Fruit fly (Drosophila melanogaster) whole organism, embryonic: ENCODE results near the gene CG6951.

Experiments
- CG10147 ChIP-seq: fragments of 200-800 bp; sonication (Bioruptor generic); optimal IDR thresholded peaks from 2 replicates; lab custom pipeline; 2019; ENCODE audit warnings: missing biosample characterization, mild to moderate bottlenecking, missing genetic modification characterization, moderate library complexity
- CG10274 ChIP-seq: fragments of 200-800 bp; sonication (Bioruptor generic); optimal IDR thresholded peaks from 3 replicates; lab custom pipeline; 2017; ENCODE audit warnings: missing biosample characterization, mild to moderate bottlenecking, missing genetic modification characterization
- CG13894 ChIP-seq: fragments of 200-800 bp; sonication (Bioruptor generic); optimal IDR thresholded peaks from 3 replicates; lab custom pipeline; 2018; ENCODE audit warnings: missing biosample characterization, mild to moderate bottlenecking, missing genetic modification characterization, moderate library complexity
- CG14050 ChIP-seq: fragments of 200-800 bp; sonication (Bioruptor generic); IDR thresholded peaks from 3 replicates; pipeline ENCODE4 v1.3.6; 2022; ENCODE audit warnings: missing biosample characterization, missing genetic modification characterization
- CG17328 ChIP-seq: fragments of 200-800 bp; sonication (Bioruptor generic); IDR thresholded peaks from 2 replicates; pipeline ENCODE4 v1.3.6; 2022; ENCODE audit warnings: missing biosample characterization, missing genetic modification characterization
- CG17385 ChIP-seq: fragments of 200-800 bp; sonication (Bioruptor generic); optimal IDR thresholded peaks from 3 replicates; lab custom pipeline; 2018; ENCODE audit warnings: missing biosample characterization, mild to moderate bottlenecking, missing genetic modification characterization
- CG1792 ChIP-seq: fragments of 200-800 bp; sonication (Bioruptor generic); optimal IDR thresholded peaks from 2 replicates; lab custom pipeline; 2016; ENCODE audit warnings: missing biosample characterization, missing genetic modification characterization
- CG18262 ChIP-seq: fragments of 200-800 bp; optimal IDR thresholded peaks from 3 replicates; lab custom pipeline; 2019; ENCODE audit warnings: missing biosample characterization, mild to moderate bottlenecking, missing genetic modification characterization, moderate library complexity
- CG18599 ChIP-seq: fragments of 200-800 bp; sonication (Bioruptor generic); optimal IDR thresholded peaks from 3 replicates; lab custom pipeline; 2017; ENCODE audit warnings: missing biosample characterization, missing genetic modification characterization, mild to moderate bottlenecking, moderate library complexity, missing genetic modification reagents
- CG3065 ChIP-seq: fragments of 200-800 bp; sonication (Bioruptor generic); optimal IDR thresholded peaks from 2 replicates; lab custom pipeline; 2016; ENCODE audit warnings: missing biosample characterization, missing genetic modification characterization
- CG43689 ChIP-seq: fragments of 200-800 bp; sonication (Bioruptor generic); IDR thresholded peaks from 2 replicates; pipeline ENCODE4 v1.3.6; 2022; ENCODE audit warnings: missing biosample characterization, missing genetic modification characterization
- CG5180 ChIP-seq: fragments of 200-800 bp; sonication (Bioruptor generic); optimal IDR thresholded peaks from 3 replicates; lab custom pipeline; 2017; ENCODE audit warnings: missing biosample characterization, missing genetic modification characterization, mild to moderate bottlenecking, moderate library complexity, missing genetic modification reagents
- CG7271 ChIP-seq: fragments of 200-800 bp; sonication (Bioruptor generic); optimal IDR thresholded peaks from 2 replicates; lab custom pipeline; 2018; ENCODE audit warnings: missing biosample characterization, mild to moderate bottlenecking, missing genetic modification characterization, moderate library complexity
- CG7839 ChIP-seq: fragments of 200-800 bp; sonication (Bioruptor generic); optimal IDR thresholded peaks from 3 replicates; lab custom pipeline; 2018; ENCODE audit warnings: missing biosample characterization, mild to moderate bottlenecking, missing genetic modification characterization, moderate library complexity
- CG7987 ChIP-seq: fragments of 200-800 bp; sonication (Bioruptor generic); optimal IDR thresholded peaks from 2 replicates; lab custom pipeline; 2018; ENCODE audit warnings: missing biosample characterization, mild to moderate bottlenecking, missing genetic modification characterization, moderate library complexity
- D19B ChIP-seq: fragments of 200-800 bp; sonication (Bioruptor generic); optimal IDR thresholded peaks from 2 replicates; lab custom pipeline; 2017; ENCODE audit warnings: missing biosample characterization, mild to moderate bottlenecking, missing genetic modification characterization
- Dek ChIP-seq: fragments of 200-800 bp; sonication (Bioruptor generic); optimal IDR thresholded peaks from 3 replicates; lab custom pipeline; 2019; ENCODE audit warnings: missing biosample characterization, mild to moderate bottlenecking, missing genetic modification characterization, moderate library complexity
- GATAe ChIP-seq: fragments of 200-800 bp; sonication (Bioruptor generic); conservative IDR thresholded peaks from 2 replicates; pipeline ENCODE4 v1.3.6; 2022; ENCODE audit warnings: missing biosample characterization, missing genetic modification characterization
- Gug ChIP-seq: fragments of 200-800 bp; sonication (Bioruptor generic); IDR thresholded peaks from 4 replicates; pipeline ENCODE4 v1.3.6; 2022; ENCODE audit warnings: missing biosample characterization, missing genetic modification characterization
- HmgZ ChIP-seq: fragments of 200-800 bp; sonication (Bioruptor generic); optimal IDR thresholded peaks from 2 replicates; lab custom pipeline; 2018; ENCODE audit warnings: missing biosample characterization, mild to moderate bottlenecking, missing genetic modification characterization
- Lpt ChIP-seq: fragments of >200 bp; optimal IDR thresholded peaks from 2 replicates; lab custom pipeline; 2018; ENCODE audit warnings: missing biosample characterization, missing genetic modification characterization
- Meics ChIP-seq: fragments of 200-800 bp; sonication (Bioruptor generic); optimal IDR thresholded peaks from 2 replicates; lab custom pipeline; 2017; ENCODE audit warnings: missing biosample characterization, mild to moderate bottlenecking, missing genetic modification characterization
- Nf-YC ChIP-seq: fragments of 200-800 bp; optimal IDR thresholded peaks from 3 replicates; lab custom pipeline; 2019; ENCODE audit warnings: missing biosample characterization, mild to moderate bottlenecking, missing genetic modification characterization, moderate library complexity
- Pdp1 ChIP-seq, 2 experiments: fragments of 200-800 bp; sonication (Bioruptor generic); optimal IDR thresholded peaks; 3 replicates each; lab custom pipeline; 2016; ENCODE audit warnings: missing biosample characterization in 2 of 2, missing genetic modification characterization in 2 of 2, mild to moderate bottlenecking in 1 of 2, moderate library complexity in 1 of 2
- Ravus ChIP-seq: fragments of 200-800 bp; sonication (Bioruptor generic); IDR thresholded peaks from 2 replicates; pipeline ENCODE4 v1.3.6; 2022; ENCODE audit warnings: missing biosample characterization, missing genetic modification characterization
- abd-A ChIP-seq: fragments of 200-800 bp; sonication (Bioruptor generic); optimal IDR thresholded peaks from 3 replicates; lab custom pipeline; 2019; ENCODE audit warnings: missing biosample characterization, mild to moderate bottlenecking, missing genetic modification characterization, moderate library complexity
- bab2 ChIP-seq: fragments of 200-800 bp; sonication (Bioruptor generic); optimal IDR thresholded peaks from 2 replicates; lab custom pipeline; 2016; ENCODE audit warnings: missing biosample characterization, missing genetic modification characterization
- bbx ChIP-seq: fragments of 200-800 bp; sonication (Bioruptor generic); IDR thresholded peaks from 2 replicates; pipeline ENCODE4 v1.3.6; 2022; ENCODE audit warnings: missing biosample characterization, missing genetic modification characterization; ENCODE audit not compliant: partially characterized antibody
- btn ChIP-seq: fragments of 200-800 bp; sonication (Bioruptor generic); optimal IDR thresholded peaks from 2 replicates; lab custom pipeline; 2016; ENCODE audit warnings: missing biosample characterization, missing genetic modification characterization
- cg ChIP-seq: fragments of 200-800 bp; sonication (Bioruptor generic); optimal IDR thresholded peaks from 3 replicates; lab custom pipeline; 2019; ENCODE audit warnings: missing biosample characterization, mild to moderate bottlenecking, missing genetic modification characterization, moderate library complexity
- chinmo ChIP-seq: fragments of 200-800 bp; sonication (Bioruptor generic); IDR thresholded peaks from 4 replicates; pipeline ENCODE4 v1.3.6; 2022; ENCODE audit warnings: missing biosample characterization, missing genetic modification characterization; ENCODE audit not compliant: partially characterized antibody
- chm ChIP-seq: fragments of 200-800 bp; sonication (Bioruptor generic); IDR thresholded peaks from 2 replicates; pipeline ENCODE4 v1.3.6; 2022; ENCODE audit warnings: missing biosample characterization, missing genetic modification characterization
- cwo ChIP-seq: fragments of 200-800 bp; sonication (Bioruptor generic); optimal IDR thresholded peaks from 3 replicates; lab custom pipeline; 2017; ENCODE audit warnings: missing biosample characterization, missing genetic modification characterization, mild to moderate bottlenecking, moderate library complexity, missing genetic modification reagents
- eve ChIP-seq, 2 experiments: fragments of >200 bp; optimal IDR thresholded peaks; 2 replicates each; lab custom pipeline; 2017; ENCODE audit warnings: missing biosample characterization in 2 of 2, missing genetic modification characterization in 2 of 2
- fd102C ChIP-seq: fragments of 200-800 bp; sonication (Bioruptor generic); optimal IDR thresholded peaks from 2 replicates; lab custom pipeline; 2018; ENCODE audit warnings: missing biosample characterization, mild to moderate bottlenecking, missing genetic modification characterization, moderate library complexity
- fru ChIP-seq: fragments of >200 bp; optimal IDR thresholded peaks from 2 replicates; lab custom pipeline; 2017
- grn ChIP-seq: fragments of 200-800 bp; sonication (Bioruptor generic); optimal IDR thresholded peaks from 3 replicates; lab custom pipeline; 2017; ENCODE audit warnings: missing biosample characterization, missing genetic modification characterization
- hth ChIP-seq: fragments of >200 bp; optimal IDR thresholded peaks from 2 replicates; lab custom pipeline; 2017; ENCODE audit warnings: inconsistent platforms
- kah ChIP-seq: fragments of 200-800 bp; sonication (Bioruptor generic); optimal IDR thresholded peaks from 2 replicates; lab custom pipeline; 2018; ENCODE audit warnings: missing biosample characterization, mild to moderate bottlenecking, missing genetic modification characterization
- mirr ChIP-seq: fragments of 200-800 bp; sonication (Bioruptor generic); optimal IDR thresholded peaks from 3 replicates; lab custom pipeline; 2018; ENCODE audit warnings: missing biosample characterization, mild to moderate bottlenecking, missing genetic modification characterization
- onecut ChIP-seq: fragments of 200-800 bp; sonication (Bioruptor generic); IDR thresholded peaks from 2 replicates; pipeline ENCODE4 v1.3.6; 2022; ENCODE audit warnings: missing biosample characterization, missing genetic modification characterization
- rib ChIP-seq: fragments of 200-800 bp; sonication (Bioruptor generic); IDR thresholded peaks from 2 replicates; pipeline ENCODE4 v1.3.6; 2022; ENCODE audit warnings: missing biosample characterization, missing genetic modification characterization
- scrt ChIP-seq: fragments of 200-800 bp; sonication (Bioruptor generic); optimal IDR thresholded peaks from 2 replicates; lab custom pipeline; 2018; ENCODE audit warnings: missing biosample characterization, mild to moderate bottlenecking, missing genetic modification characterization, moderate library complexity
- sens ChIP-seq: fragments of 200-800 bp; sonication (Bioruptor generic); peaks from one replicate; lab custom pipeline; 2016; ENCODE audit warnings: missing biosample characterization, missing genetic modification characterization
- stwl ChIP-seq: fragments of 200-800 bp; sonication (Bioruptor generic); optimal IDR thresholded peaks from 3 replicates; lab custom pipeline; 2018; ENCODE audit warnings: missing biosample characterization, mild to moderate bottlenecking, missing genetic modification characterization, moderate library complexity
- vvl ChIP-seq: fragments of 200-800 bp; sonication (Bioruptor generic); IDR thresholded peaks from 2 replicates; pipeline ENCODE4 v1.3.6; 2022; ENCODE audit warnings: missing biosample characterization, missing genetic modification characterization
- wdn ChIP-seq: fragments of 200-800 bp; sonication (Bioruptor generic); IDR thresholded peaks from 2 replicates; pipeline ENCODE4 v1.3.6; 2022; ENCODE audit warnings: missing biosample characterization, missing genetic modification characterization

CG6951 gene

dm6 chr3L:20196321-20196720 lies 44.7 kb upstream of the CG6951 start:
- TF ChIP-seq vvl (no peak), grn (GFP tag; lab: Kevin White, UChicago) (peak; percentile 80), CG1792 (GFP tag; lab: Kevin White, UChicago) (no peak), Pdp1 (GFP tag; optimal IDR thresholded peaks at IDR 0.05; lab: Kevin White, UChicago) (peak in 1 of 2 experiments; percentile 54), cwo (GFP tag; lab: Kevin White, UChicago) (peak; percentile 85), Gug (no peak), onecut (GFP tag; lab: Robert Waterston, UW) (no peak), mirr (GFP tag; lab: Kevin White, UChicago) (peak; percentile 20)

- TF ChIP-seq CG13894, result no peak
- TF ChIP-seq CG43689, result no peak
- TF ChIP-seq CG7271 (tag; lab: Kevin White, UChicago), result no peak
- TF ChIP-seq CG17385 (GFP tag; lab: Kevin White, UChicago), result peak; percentile 38
- TF ChIP-seq CG7839, result no peak
- no peak for TF ChIP-seq HmgZ (tag; lab: Kevin White, UChicago)
- TF ChIP-seq D19B (GFP tag; lab: Kevin White, UChicago), result peak; percentile 75
- TF ChIP-seq kah (GFP tag; lab: Kevin White, UChicago), result no peak
- no peak for TF ChIP-seq hth
- TF ChIP-seq CG17328 (GFP tag; lab: Robert Waterston, UW), result no peak
- peak; percentile 29 for TF ChIP-seq CG10274
- TF ChIP-seq scrt (GFP tag; lab: Kevin White, UChicago), result no peak
- TF ChIP-seq Meics (GFP tag; lab: Kevin White, UChicago), result peak; percentile 92
- no peak for TF ChIP-seq CG14050 (GFP tag; lab: Robert Waterston, UW)
- TF ChIP-seq fru, result no peak
- TF ChIP-seq eve (GFP tag; optimal IDR thresholded peaks at IDR 0.05; lab: Kevin White, UChicago), result no peak
- TF ChIP-seq CG1792 (GFP tag; lab: Kevin White, UChicago), result no peak
- TF ChIP-seq bab2 (GFP tag; lab: Kevin White, UChicago), result no peak
- no peak for TF ChIP-seq Lpt (GFP tag; lab: Kevin White, UChicago)
Measured at dm6 chr3L:20197213-20197612, 43.9 kb upstream of the CG6951 start.

- TF ChIP-seq cg, result peak; percentile 2
- no peak for TF ChIP-seq CG3065 (GFP tag; lab: Kevin White, UChicago)
- peak in 1 of 2 experiments; percentile 96 for TF ChIP-seq Pdp1 (GFP tag; optimal IDR thresholded peaks at IDR 0.05; lab: Kevin White, UChicago)
- peak in 1 of 2 experiments; percentile 37 for TF ChIP-seq eve (GFP tag; optimal IDR thresholded peaks at IDR 0.05; lab: Kevin White, UChicago)
- TF ChIP-seq Nf-YC (tag; lab: Kevin White, UChicago), result no peak
- TF ChIP-seq chinmo (GFP tag; lab: Robert Waterston, UW), result 0 out of 4 replicates have a peak, but pooled peaks have one; percentile 13
- no peak for TF ChIP-seq CG18599 (GFP tag; lab: Kevin White, UChicago)
- TF ChIP-seq sens (GFP tag; lab: Kevin White, UChicago), result peak; percentile 56
- TF ChIP-seq Ravus (GFP tag; lab: Robert Waterston, UW), result no peak
Measured at dm6 chr3L:20197698-20198097, 43.4 kb upstream of the CG6951 start.

dm6 chr3L:20198138-20198559 lies 42.9 kb upstream of the CG6951 start, which contains the start of gene CG42674:
TSS of gene CG42674 (minus strand) at chr3L:20198317.
- TF ChIP-seq Dek (no peak), bbx (peak; percentile 38; the same call in 1 of the 2 replicates), rib (GFP tag; lab: Robert Waterston, UW) (peak; percentile 56; the same call in 1 of the 2 replicates), btn (GFP tag; lab: Kevin White, UChicago) (no peak), GATAe (GFP tag; lab: Robert Waterston, UW) (no peak), fd102C (no peak), CG13894 (no peak), CG18262 (tag; lab: Kevin White, UChicago) (no peak), chm (peak; percentile 61; the same call in 1 of the 2 replicates), wdn (no peak), CG7987 (peak; percentile 3), HmgZ (tag; lab: Kevin White, UChicago) (peak; percentile 8), stwl (tag; lab: Kevin White, UChicago) (no peak), abd-A (tag; lab: Kevin White, UChicago) (no peak), CG5180 (GFP tag; lab: Kevin White, UChicago) (peak; percentile 42), CG10147 (GFP tag; lab: Kevin White, UChicago) (no peak)
